Fruit fly (Drosophila melanogaster) S2 (cell line): Measurements from ENCODE around the gene CG14282.

Experiments used
- CG8478 ChIP-seq: fragments of >200 bp; optimal IDR thresholded peaks from 2 replicates; lab custom pipeline; 2018
- CTCF ChIP-seq, 2 experiments: fragments of >200 bp; optimal IDR thresholded peaks; 2 replicates each; lab custom pipeline; 2018

DNA sequence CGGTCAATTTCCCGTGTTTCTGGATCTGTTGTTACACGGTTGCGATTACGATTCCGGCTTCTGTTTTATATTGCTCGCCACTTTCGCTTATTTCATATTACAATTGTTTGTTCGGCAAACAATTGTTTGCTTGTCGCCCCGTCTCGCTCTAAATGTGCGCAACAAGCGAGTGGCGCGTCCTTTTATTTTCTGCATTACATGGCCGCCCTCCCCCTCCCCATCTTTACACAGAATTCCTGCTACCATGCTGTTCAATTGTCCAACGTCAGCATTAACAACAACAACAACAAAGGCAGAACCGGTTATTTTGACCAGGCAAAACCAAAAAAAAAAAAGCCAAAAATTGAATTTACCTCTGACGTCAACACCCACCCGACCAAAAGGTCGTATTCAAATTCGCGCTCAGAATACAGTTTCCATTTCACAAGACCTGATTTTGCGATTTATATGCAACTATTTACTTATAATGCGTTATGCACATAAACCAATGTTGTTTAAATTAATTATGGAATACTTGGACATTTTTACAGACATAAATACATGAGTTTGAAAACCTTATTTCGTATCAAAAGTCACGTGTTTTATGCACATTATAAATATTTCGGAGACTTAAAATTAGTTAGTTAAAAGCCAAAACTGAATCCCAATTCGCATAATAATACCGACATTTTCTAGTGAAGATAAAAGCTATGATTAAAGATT, 10.6 kb upstream of the CG14282 start:
- no peak for TF ChIP-seq CG8478 (lab: Kevin White, UChicago)
- TF ChIP-seq CTCF (optimal IDR thresholded peaks at IDR 0.05; lab: Kevin White, UChicago): no peak
